Worm (Caenorhabditis elegans): ENCODE measurements around the gene toe-2.

DNA sequence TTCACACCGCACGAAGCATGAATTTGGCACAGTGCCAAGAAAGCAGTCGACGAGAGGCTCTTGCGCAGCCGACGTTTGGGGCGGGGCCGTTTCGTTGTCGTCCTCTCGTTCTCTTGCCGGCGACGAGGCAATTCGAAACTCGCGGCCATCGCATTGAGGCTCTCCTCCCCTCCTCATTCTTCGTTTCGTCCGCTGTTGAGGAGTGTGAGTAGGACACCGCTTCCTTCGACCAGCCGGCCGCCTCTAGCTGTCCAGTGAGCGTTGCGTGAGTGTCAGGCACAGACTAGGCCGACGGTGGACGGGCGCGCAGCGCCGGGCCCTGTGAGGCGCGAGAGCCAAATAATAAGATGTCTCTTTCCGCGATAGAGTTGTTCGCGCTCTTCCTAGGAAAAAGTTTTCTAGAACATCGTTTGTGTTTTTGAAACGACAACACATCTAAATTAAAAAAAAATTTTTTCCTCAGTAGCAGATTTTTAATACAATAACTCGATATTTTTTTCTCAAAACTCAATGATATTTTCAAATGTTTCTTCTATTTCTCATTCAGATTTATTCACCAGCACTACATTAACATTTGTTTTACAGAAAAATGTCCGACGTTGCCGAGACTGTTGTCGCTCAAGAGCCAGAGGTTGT lies 29.2 kb downstream of the toe-2 start, which contains the start of the genes T28D9.11 and T28D9.1:
- TF ChIP-seq hnd-1 (tag; optimal IDR thresholded peaks at IDR 0.05), result no peak
- TF ChIP-seq ama-1 (optimal IDR thresholded peaks at IDR 0.05), result no peak
- TF ChIP-seq hmg-4 (GFP tag; optimal IDR thresholded peaks at IDR 0.05), result peak; percentile 80
- 0 out of 2 replicates have a peak, but pooled peaks have one; percentile 59 for TF ChIP-seq scrt-1 (GFP tag; IDR thresholded peaks at IDR 0.05)
- TF ChIP-seq sea-1 (GFP tag; conservative IDR thresholded peaks at IDR 0.05), result no peak
- TF ChIP-seq ceh-36 (tag; optimal IDR thresholded peaks at IDR 0.05), result no peak
- TF ChIP-seq aly-1 (tag; optimal IDR thresholded peaks at IDR 0.05), result peak; percentile 24

Data from whole organism, early embryonic.